Fruit fly (Drosophila melanogaster) whole organism, pupa: ENCODE measurements around the gene comm2.

Experiments
- CG10348 ChIP-seq: fragments of 200-800 bp; sonication (Bioruptor generic); IDR thresholded peaks from 2 replicates; pipeline ENCODE4 v1.3.6; 2022; ENCODE audit warnings: missing biosample characterization, missing genetic modification characterization
- CG15710 ChIP-seq: fragments of 200-800 bp; sonication (Bioruptor generic); optimal IDR thresholded peaks from 2 replicates; lab custom pipeline; 2018; ENCODE audit warnings: missing biosample characterization, mild to moderate bottlenecking, missing genetic modification characterization, moderate library complexity
- CG34367 ChIP-seq: fragments of 200-800 bp; sonication (Bioruptor generic); optimal IDR thresholded peaks from 2 replicates; lab custom pipeline; 2018; ENCODE audit warnings: missing biosample characterization, mild to moderate bottlenecking, missing genetic modification characterization
- CG4496 ChIP-seq: fragments of 200-800 bp; sonication (Bioruptor generic); IDR thresholded peaks from 3 replicates; pipeline ENCODE4 v1.3.6; 2022; ENCODE audit warnings: missing biosample characterization, missing genetic modification characterization
- CG8301 ChIP-seq: fragments of 200-800 bp; sonication (Bioruptor generic); optimal IDR thresholded peaks from 2 replicates; lab custom pipeline; 2018; ENCODE audit warnings: missing biosample characterization, mild to moderate bottlenecking, missing genetic modification characterization
- EcR ChIP-seq: fragments of 200-800 bp; sonication (Bioruptor generic); optimal IDR thresholded peaks from 3 replicates; lab custom pipeline; 2019; ENCODE audit warnings: missing biosample characterization, missing genetic modification characterization, mild to moderate bottlenecking, moderate library complexity, missing genetic modification reagents
- Snoo ChIP-seq: fragments of 200-800 bp; sonication (Bioruptor generic); optimal IDR thresholded peaks from 3 replicates; lab custom pipeline; 2017; ENCODE audit warnings: missing biosample characterization, mild to moderate bottlenecking, missing genetic modification characterization, inconsistent platforms
- gl ChIP-seq: fragments of 200-800 bp; sonication (Bioruptor generic); optimal IDR thresholded peaks from 2 replicates; lab custom pipeline; 2018; ENCODE audit warnings: missing biosample characterization, mild to moderate bottlenecking, missing genetic modification characterization

DNA sequence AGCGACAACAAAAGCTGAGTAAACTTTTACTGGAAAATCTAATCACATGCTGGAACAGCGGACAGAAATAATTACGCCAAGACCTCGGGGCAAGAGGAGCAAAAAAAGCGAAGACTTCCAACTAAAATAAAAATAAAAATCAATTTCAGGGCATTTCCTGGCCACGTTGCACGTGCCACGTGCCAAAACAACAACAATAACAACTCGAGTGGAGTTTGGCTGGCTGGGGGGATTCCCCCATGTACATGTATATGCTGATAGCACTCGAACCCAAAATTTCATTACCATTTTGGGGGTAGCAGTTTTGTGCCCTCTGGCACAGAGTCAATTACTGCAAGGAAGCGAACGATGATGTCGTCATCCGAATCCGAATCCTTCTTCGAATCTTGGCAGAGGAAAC lies 37.1 kb downstream of the comm2 start:
- TF ChIP-seq gl (tag; lab: Kevin White, UChicago) (no peak), CG4496 (GFP tag; lab: Robert Waterston, UW) (no peak), CG34367 (no peak), CG10348 (GFP tag; lab: Robert Waterston, UW) (no peak), CG8301 (no peak), EcR (GFP tag; lab: Kevin White, UChicago) (no peak), CG15710 (tag; lab: Kevin White, UChicago) (no peak), Snoo (tag; lab: Kevin White, UChicago) (no peak)
